Fruit fly (Drosophila melanogaster): ENCODE data around the gene CG6693.
A peak's percentile ranks its signal among the peaks of the same experiment; 100 is the strongest.

CG6693 gene

dm6 chr3R:11221437-11222230 lies at the start of gene CG6693, which contains the start of gene RpL3:
CG6693 (minus strand) TSS chr3R:11221639.
RpL3 (plus strand) TSS chr3R:11221894.
- TF ChIP-seq insv (optimal IDR thresholded peaks at IDR 0.05) (no peak), psq (optimal IDR thresholded peaks at IDR 0.05) (no peak), Sin3A (optimal IDR thresholded peaks at IDR 0.05) (no peak), h (optimal IDR thresholded peaks at IDR 0.05) (no peak), ttk (optimal IDR thresholded peaks at IDR 0.05) (no peak), Myc (optimal IDR thresholded peaks at IDR 0.05) (no peak)

- no peak for TF ChIP-seq insv (optimal IDR thresholded peaks at IDR 0.05)
Measured at dm6 chr3R:11270574-11270973, 49.1 kb upstream of the CG6693 start.

dm6 chr3R:11269013-11269412 lies 47.6 kb upstream of the CG6693 start:
- no peak for TF ChIP-seq insv (optimal IDR thresholded peaks at IDR 0.05)
- TF ChIP-seq h (optimal IDR thresholded peaks at IDR 0.05) = peak; percentile 94

- TF ChIP-seq Sin3A (optimal IDR thresholded peaks at IDR 0.05) = no peak
- no peak for TF ChIP-seq ttk (optimal IDR thresholded peaks at IDR 0.05)
- TF ChIP-seq Myc (optimal IDR thresholded peaks at IDR 0.05) = no peak
- no peak for TF ChIP-seq psq (optimal IDR thresholded peaks at IDR 0.05)
- TF ChIP-seq insv (optimal IDR thresholded peaks at IDR 0.05) = no peak
- no peak for TF ChIP-seq h (optimal IDR thresholded peaks at IDR 0.05)
Measured at dm6 chr3R:11263579-11263978, 42.1 kb upstream of the CG6693 start.

- no peak for TF ChIP-seq ttk (optimal IDR thresholded peaks at IDR 0.05)
- TF ChIP-seq h (optimal IDR thresholded peaks at IDR 0.05) = no peak
Measured at dm6 chr3R:11260966-11261530, 39.6 kb upstream of the CG6693 start.

- no peak for TF ChIP-seq insv (optimal IDR thresholded peaks at IDR 0.05)
- TF ChIP-seq Sin3A (optimal IDR thresholded peaks at IDR 0.05) = no peak
- no peak for TF ChIP-seq h (optimal IDR thresholded peaks at IDR 0.05)
- TF ChIP-seq psq (optimal IDR thresholded peaks at IDR 0.05) = no peak
- no peak for TF ChIP-seq Myc (optimal IDR thresholded peaks at IDR 0.05)
- TF ChIP-seq ttk (optimal IDR thresholded peaks at IDR 0.05) = no peak
Measured at dm6 chr3R:11257537-11257936, 36.1 kb upstream of the CG6693 start.

- no peak for TF ChIP-seq Myc (optimal IDR thresholded peaks at IDR 0.05)
- no peak for TF ChIP-seq psq (optimal IDR thresholded peaks at IDR 0.05)
- TF ChIP-seq Sin3A (optimal IDR thresholded peaks at IDR 0.05) = no peak
- no peak for TF ChIP-seq insv (optimal IDR thresholded peaks at IDR 0.05)
- TF ChIP-seq h (optimal IDR thresholded peaks at IDR 0.05) = no peak
- no peak for TF ChIP-seq ttk (optimal IDR thresholded peaks at IDR 0.05)
Measured at dm6 chr3R:11254382-11254953, 33.0 kb upstream of the CG6693 start.

- TF ChIP-seq Myc (optimal IDR thresholded peaks at IDR 0.05) (no peak), h (optimal IDR thresholded peaks at IDR 0.05) (no peak), Sin3A (optimal IDR thresholded peaks at IDR 0.05) (no peak), insv (optimal IDR thresholded peaks at IDR 0.05) (no peak), ttk (optimal IDR thresholded peaks at IDR 0.05) (no peak), psq (optimal IDR thresholded peaks at IDR 0.05) (no peak)
Measured at dm6 chr3R:11253768-11254167, 32.3 kb upstream of the CG6693 start.

- no peak for TF ChIP-seq Sin3A (optimal IDR thresholded peaks at IDR 0.05)
- TF ChIP-seq insv (optimal IDR thresholded peaks at IDR 0.05) = no peak
- TF ChIP-seq h (optimal IDR thresholded peaks at IDR 0.05) = no peak
- no peak for TF ChIP-seq ttk (optimal IDR thresholded peaks at IDR 0.05)
Measured at dm6 chr3R:11246865-11247264, 25.4 kb upstream of the CG6693 start.

dm6 chr3R:11245803-11246202 lies 24.4 kb upstream of the CG6693 start:
- TF ChIP-seq psq (optimal IDR thresholded peaks at IDR 0.05) = no peak
- no peak for TF ChIP-seq insv (optimal IDR thresholded peaks at IDR 0.05)
- no peak for TF ChIP-seq Myc (optimal IDR thresholded peaks at IDR 0.05)
- TF ChIP-seq h (optimal IDR thresholded peaks at IDR 0.05) = no peak
- TF ChIP-seq ttk (optimal IDR thresholded peaks at IDR 0.05) = no peak
- no peak for TF ChIP-seq Sin3A (optimal IDR thresholded peaks at IDR 0.05)

dm6 chr3R:11243951-11244660 lies 22.7 kb upstream of the CG6693 start, which contains the start of the genes CG17734 and CG5214:
CG17734 (minus strand) TSS chr3R:11243999.
CG5214 (plus strand) TSS chr3R:11244302.
- TF ChIP-seq Myc (optimal IDR thresholded peaks at IDR 0.05) (no peak), Sin3A (optimal IDR thresholded peaks at IDR 0.05) (peak; percentile 17)

dm6 chr3R:11243057-11243740 lies 21.8 kb upstream of the CG6693 start:
- TF ChIP-seq Sin3A (optimal IDR thresholded peaks at IDR 0.05) (no peak), ttk (optimal IDR thresholded peaks at IDR 0.05) (no peak), h (optimal IDR thresholded peaks at IDR 0.05) (no peak), psq (optimal IDR thresholded peaks at IDR 0.05) (no peak), insv (optimal IDR thresholded peaks at IDR 0.05) (no peak), Myc (optimal IDR thresholded peaks at IDR 0.05) (no peak)

All from Kc167 (cell line).